Fruit fly (Drosophila melanogaster) whole organism, prepupa: ENCODE data around the gene CG9667.

ENCODE experiments used
- Blimp-1 ChIP-seq: fragments of 200-800 bp; sonication (Bioruptor generic); optimal IDR thresholded peaks from 3 replicates; lab custom pipeline; 2017; ENCODE audit warnings: missing biosample characterization, missing genetic modification characterization, mild to moderate bottlenecking, moderate library complexity, missing genetic modification reagents
- CG10669 ChIP-seq: fragments of 200-800 bp; sonication (Bioruptor generic); optimal IDR thresholded peaks from 3 replicates; lab custom pipeline; 2018; ENCODE audit warnings: missing biosample characterization, mild to moderate bottlenecking, missing genetic modification characterization, moderate library complexity
- CG11762 ChIP-seq: fragments of 200-800 bp; sonication (Bioruptor generic); optimal IDR thresholded peaks from 3 replicates; lab custom pipeline; 2016; ENCODE audit warnings: missing biosample characterization, missing genetic modification characterization; ENCODE audit not compliant: insufficient read depth
- CG11902 ChIP-seq: fragments of 200-800 bp; sonication (Bioruptor generic); optimal IDR thresholded peaks from 3 replicates; lab custom pipeline; 2016; ENCODE audit warnings: missing biosample characterization, missing genetic modification characterization
- CG15336 ChIP-seq: fragments of 200-800 bp; sonication (Bioruptor generic); IDR thresholded peaks from 2 replicates; pipeline ENCODE4 v1.3.6; 2022; ENCODE audit warnings: missing biosample characterization, missing genetic modification characterization
- CG1621 ChIP-seq: fragments of 200-800 bp; sonication (Bioruptor generic); optimal IDR thresholded peaks from 3 replicates; lab custom pipeline; 2018; ENCODE audit warnings: missing biosample characterization, mild to moderate bottlenecking, missing genetic modification characterization
- CG16779 ChIP-seq: fragments of 200-800 bp; sonication (Bioruptor generic); optimal IDR thresholded peaks from 3 replicates; lab custom pipeline; 2017; ENCODE audit warnings: missing biosample characterization, mild to moderate bottlenecking, missing genetic modification characterization
- CG31627 ChIP-seq: fragments of 200-800 bp; sonication (Bioruptor generic); optimal IDR thresholded peaks from 3 replicates; lab custom pipeline; 2016; ENCODE audit warnings: missing biosample characterization, missing genetic modification characterization
- CG32006 ChIP-seq: fragments of 200-800 bp; sonication (Bioruptor generic); optimal IDR thresholded peaks from 3 replicates; lab custom pipeline; 2017; ENCODE audit warnings: missing biosample characterization, mild to moderate bottlenecking, missing genetic modification characterization
- CG34406 ChIP-seq: fragments of 200-800 bp; sonication (Bioruptor generic); optimal IDR thresholded peaks from 3 replicates; lab custom pipeline; 2016; ENCODE audit warnings: missing biosample characterization, missing genetic modification characterization
- CG3919 ChIP-seq: fragments of 200-800 bp; sonication (Bioruptor generic); optimal IDR thresholded peaks from 3 replicates; lab custom pipeline; 2016; ENCODE audit warnings: missing biosample characterization, missing genetic modification characterization
- CG4318 ChIP-seq: fragments of 200-800 bp; sonication (Bioruptor generic); optimal IDR thresholded peaks from 3 replicates; lab custom pipeline; 2017; ENCODE audit warnings: missing biosample characterization, mild to moderate bottlenecking, missing genetic modification characterization
- CG6163 ChIP-seq: fragments of 200-800 bp; sonication (Bioruptor generic); IDR thresholded peaks from 3 replicates; pipeline ENCODE4 v1.3.6; 2022; ENCODE audit warnings: missing biosample characterization, missing genetic modification characterization
- CG6792 ChIP-seq: fragments of 200-800 bp; sonication (Bioruptor generic); optimal IDR thresholded peaks from 3 replicates; lab custom pipeline; 2016; ENCODE audit warnings: missing biosample characterization, missing genetic modification characterization
- CG6808 ChIP-seq: fragments of 200-800 bp; sonication (Bioruptor generic); optimal IDR thresholded peaks from 3 replicates; lab custom pipeline; 2017; ENCODE audit warnings: missing biosample characterization, missing genetic modification characterization, mild to moderate bottlenecking, moderate library complexity, missing genetic modification reagents
- CG6854 ChIP-seq: fragments of 200-800 bp; sonication (Bioruptor generic); optimal IDR thresholded peaks from 2 replicates; lab custom pipeline; 2017; ENCODE audit warnings: missing biosample characterization, mild to moderate bottlenecking, missing genetic modification characterization
- CG7368 ChIP-seq: fragments of 200-800 bp; sonication (Bioruptor generic); optimal IDR thresholded peaks from 3 replicates; lab custom pipeline; 2016; ENCODE audit warnings: missing biosample characterization, missing genetic modification characterization
- CG8632 ChIP-seq: fragments of 200-800 bp; sonication (Bioruptor generic); optimal IDR thresholded peaks from 3 replicates; lab custom pipeline; 2016; ENCODE audit warnings: missing biosample characterization, missing genetic modification characterization
- CG9139 ChIP-seq: fragments of 200-800 bp; sonication (Bioruptor generic); optimal IDR thresholded peaks from 3 replicates; lab custom pipeline; 2017; ENCODE audit warnings: missing biosample characterization, mild to moderate bottlenecking, missing genetic modification characterization
- Eip75B ChIP-seq: fragments of 200-800 bp; sonication (Bioruptor generic); optimal IDR thresholded peaks from 3 replicates; lab custom pipeline; 2016; ENCODE audit warnings: missing biosample characterization, missing genetic modification characterization
- Eip78C ChIP-seq: fragments of 200-800 bp; sonication (Bioruptor generic); peaks from one replicate; lab custom pipeline; 2016; ENCODE audit warnings: missing biosample characterization, missing genetic modification characterization
- Eip93F ChIP-seq: fragments of 200-800 bp; sonication (Bioruptor generic); optimal IDR thresholded peaks from 2 replicates; lab custom pipeline; 2016; ENCODE audit warnings: missing biosample characterization, mild to moderate bottlenecking, missing genetic modification characterization
- Ets96B ChIP-seq: fragments of 200-800 bp; optimal IDR thresholded peaks from 2 replicates; lab custom pipeline; 2019; ENCODE audit warnings: missing biosample characterization, mild to moderate bottlenecking, missing genetic modification characterization, moderate library complexity
- Gug ChIP-seq: fragments of 200-800 bp; sonication (Bioruptor generic); IDR thresholded peaks from 2 replicates; pipeline ENCODE4 v1.3.6; 2022; ENCODE audit warnings: missing biosample characterization, missing genetic modification characterization
- Hr38 ChIP-seq: sonication (Bioruptor generic); optimal IDR thresholded peaks from 2 replicates; lab custom pipeline; 2016; ENCODE audit warnings: missing biosample characterization, missing genetic modification characterization
- Hr39 ChIP-seq: fragments of 200-800 bp; sonication (Bioruptor generic); optimal IDR thresholded peaks from 2 replicates; lab custom pipeline; 2016; ENCODE audit warnings: missing biosample characterization, missing genetic modification characterization
- Hr4 ChIP-seq: fragments of 200-800 bp; sonication (Bioruptor generic); optimal IDR thresholded peaks from 3 replicates; lab custom pipeline; 2016; ENCODE audit warnings: missing biosample characterization, missing genetic modification characterization
- Lpt ChIP-seq: fragments of 200-800 bp; sonication (Bioruptor generic); optimal IDR thresholded peaks from 3 replicates; lab custom pipeline; 2016; ENCODE audit warnings: missing biosample characterization, missing genetic modification characterization
- OdsH ChIP-seq: fragments of 200-800 bp; sonication (Bioruptor generic); optimal IDR thresholded peaks from 3 replicates; lab custom pipeline; 2016; ENCODE audit warnings: missing biosample characterization, missing genetic modification characterization
- Smox ChIP-seq: fragments of 200-800 bp; sonication (Bioruptor generic); optimal IDR thresholded peaks from 3 replicates; lab custom pipeline; 2016; ENCODE audit warnings: missing biosample characterization, missing genetic modification characterization
- Sox102F ChIP-seq: fragments of 200-800 bp; sonication (Bioruptor generic); optimal IDR thresholded peaks from 2 replicates; lab custom pipeline; 2016; ENCODE audit warnings: missing biosample characterization, mild to moderate bottlenecking, missing genetic modification characterization
- Sox14 ChIP-seq: fragments of 200-800 bp; sonication (Bioruptor generic); optimal IDR thresholded peaks from 3 replicates; lab custom pipeline; 2016; ENCODE audit warnings: missing biosample characterization, missing genetic modification characterization
- Sox15 ChIP-seq: fragments of 200-800 bp; sonication (Bioruptor generic); optimal IDR thresholded peaks from 3 replicates; lab custom pipeline; 2016; ENCODE audit warnings: missing biosample characterization, missing genetic modification characterization
- achi ChIP-seq: fragments of 200-800 bp; sonication (Bioruptor generic); optimal IDR thresholded peaks from 3 replicates; lab custom pipeline; 2016; ENCODE audit warnings: missing biosample characterization, missing genetic modification characterization
- acj6 ChIP-seq: fragments of 200-800 bp; sonication (Bioruptor generic); optimal IDR thresholded peaks from 3 replicates; lab custom pipeline; 2016; ENCODE audit warnings: missing biosample characterization, missing genetic modification characterization
- cyc ChIP-seq: fragments of 200-800 bp; sonication (Bioruptor generic); optimal IDR thresholded peaks from 3 replicates; lab custom pipeline; 2016; ENCODE audit warnings: missing biosample characterization, missing genetic modification characterization
- dsx ChIP-seq: fragments of 200-800 bp; optimal IDR thresholded peaks from 3 replicates; lab custom pipeline; 2019; ENCODE audit warnings: missing biosample characterization, mild to moderate bottlenecking, missing genetic modification characterization, moderate library complexity; ENCODE audit not compliant: poor library complexity, severe bottlenecking
- eg ChIP-seq: fragments of 200-800 bp; sonication (Bioruptor generic); IDR thresholded peaks from 3 replicates; pipeline ENCODE4 v1.3.6; 2022; ENCODE audit warnings: missing biosample characterization, missing genetic modification characterization
- fd59A ChIP-seq: fragments of 200-800 bp; sonication (Bioruptor generic); optimal IDR thresholded peaks from 2 replicates; lab custom pipeline; 2017; ENCODE audit warnings: missing biosample characterization, mild to moderate bottlenecking, missing genetic modification characterization, missing genetic modification reagents
- fkh ChIP-seq: fragments of 200-800 bp; sonication (Bioruptor generic); optimal IDR thresholded peaks from 3 replicates; lab custom pipeline; 2017; ENCODE audit warnings: missing biosample characterization, mild to moderate bottlenecking, missing genetic modification characterization, moderate library complexity
- lz ChIP-seq: fragments of 200-800 bp; sonication (Bioruptor generic); optimal IDR thresholded peaks from 3 replicates; lab custom pipeline; 2016; ENCODE audit warnings: missing biosample characterization, missing genetic modification characterization
- net ChIP-seq: fragments of 200-800 bp; sonication (Bioruptor generic); optimal IDR thresholded peaks from 3 replicates; lab custom pipeline; 2016; ENCODE audit warnings: missing biosample characterization, missing genetic modification characterization
- pdm3 ChIP-seq: fragments of 200-800 bp; sonication (Bioruptor generic); optimal IDR thresholded peaks from 3 replicates; lab custom pipeline; 2016; ENCODE audit warnings: missing biosample characterization, missing genetic modification characterization
- spab ChIP-seq: fragments of 200-800 bp; sonication (Bioruptor generic); optimal IDR thresholded peaks from 2 replicates; lab custom pipeline; 2017; ENCODE audit warnings: missing biosample characterization, mild to moderate bottlenecking, missing genetic modification characterization, missing genetic modification reagents
- ss ChIP-seq, 2 experiments: fragments of 200-800 bp; sonication (Bioruptor generic); optimal IDR thresholded peaks; 2 replicates in 1 of 2; 3 replicates in 1 of 2; lab custom pipeline; 2017 to 2018; ENCODE audit warnings: mild to moderate bottlenecking in 2 of 2, missing biosample characterization in 2 of 2, missing genetic modification characterization in 2 of 2, moderate library complexity in 1 of 2
- vri ChIP-seq: fragments of 200-800 bp; sonication (Bioruptor generic); optimal IDR thresholded peaks from 3 replicates; lab custom pipeline; 2016; ENCODE audit warnings: missing biosample characterization, mild to moderate bottlenecking, missing genetic modification characterization

Gene CG9667

dm6 chr3R:8120338-8120662 is 5.9 kb downstream of the CG9667 start (continued):
- TF ChIP-seq Gug (GFP tag; lab: Robert Waterston, UW): no peak
- no peak for TF ChIP-seq lz (GFP tag; lab: Kevin White, UChicago)
- TF ChIP-seq ss (GFP tag; optimal IDR thresholded peaks at IDR 0.05; lab: Kevin White, UChicago): no peak
- TF ChIP-seq Lpt: no peak
- peak; percentile 34 for TF ChIP-seq CG32006 (GFP tag; lab: Kevin White, UChicago)
- peak; percentile 52 for TF ChIP-seq CG11762 (GFP tag; lab: Kevin White, UChicago)
- no peak for TF ChIP-seq Ets96B
- TF ChIP-seq fd59A (GFP tag; lab: Kevin White, UChicago): no peak
- no peak for TF ChIP-seq Smox
- TF ChIP-seq CG10669 (GFP tag; lab: Kevin White, UChicago): no peak
- peak; percentile 31 for TF ChIP-seq Hr4 (GFP tag; lab: Kevin White, UChicago)
- no peak for TF ChIP-seq dsx (GFP tag; lab: Kevin White, UChicago)
- TF ChIP-seq CG6854 (GFP tag; lab: Kevin White, UChicago): no peak
- peak; percentile 31 for TF ChIP-seq CG31627
- no peak for TF ChIP-seq CG8632
- TF ChIP-seq CG1621 (tag; lab: Kevin White, UChicago): no peak
- no peak for TF ChIP-seq achi
- no peak for TF ChIP-seq Sox102F (GFP tag; lab: Kevin White, UChicago)
- peak; percentile 22 for TF ChIP-seq cyc (GFP tag; lab: Kevin White, UChicago)
- TF ChIP-seq net (GFP tag; lab: Kevin White, UChicago): peak; percentile 7

dm6 chr3R:8119457-8120337 is 6.5 kb downstream of the CG9667 start:
- TF ChIP-seq Hr38 (GFP tag; lab: Kevin White, UChicago): no peak
- TF ChIP-seq spab (GFP tag; lab: Kevin White, UChicago): peak; percentile 54
- peak; percentile 60 for TF ChIP-seq CG7368 (GFP tag; lab: Kevin White, UChicago)
- TF ChIP-seq CG6808 (GFP tag; lab: Kevin White, UChicago): peak; percentile 60
- peak; percentile 68 for TF ChIP-seq cyc (GFP tag; lab: Kevin White, UChicago)
- TF ChIP-seq vri (GFP tag; lab: Kevin White, UChicago): peak; percentile 79
- peak; percentile 87 for TF ChIP-seq CG34406 (GFP tag; lab: Kevin White, UChicago)
- TF ChIP-seq CG32006 (GFP tag; lab: Kevin White, UChicago): peak; percentile 86
- peak; percentile 42 to 46 for TF ChIP-seq ss (GFP tag; optimal IDR thresholded peaks at IDR 0.05; lab: Kevin White, UChicago)
- peak; percentile 6 for TF ChIP-seq CG9139 (GFP tag; lab: Kevin White, UChicago)
- peak; percentile 60 for TF ChIP-seq dsx (GFP tag; lab: Kevin White, UChicago)
- TF ChIP-seq fkh (GFP tag; lab: Kevin White, UChicago): peak; percentile 95
- peak; percentile 86 for TF ChIP-seq Eip93F (GFP tag; lab: Kevin White, UChicago)
- peak; percentile 60 for TF ChIP-seq net (GFP tag; lab: Kevin White, UChicago)
- TF ChIP-seq CG31627: peak; percentile 62
- TF ChIP-seq CG1621 (tag; lab: Kevin White, UChicago): peak; percentile 34
- peak; percentile 54 for TF ChIP-seq Sox14 (GFP tag; lab: Kevin White, UChicago)
- TF ChIP-seq eg (GFP tag; lab: Robert Waterston, UW): peak; percentile 59; the same call in 2 of the 3 replicates
- no peak for TF ChIP-seq Gug (GFP tag; lab: Robert Waterston, UW)
- peak; percentile 68 for TF ChIP-seq CG11902 (GFP tag; lab: Kevin White, UChicago)
- TF ChIP-seq CG4318: peak; percentile 78
- TF ChIP-seq lz (GFP tag; lab: Kevin White, UChicago): peak; percentile 70
- TF ChIP-seq Sox102F (GFP tag; lab: Kevin White, UChicago): peak; percentile 73
- peak; percentile 80 for TF ChIP-seq acj6 (GFP tag; lab: Kevin White, UChicago)
- peak; percentile 71 for TF ChIP-seq CG15336 (GFP tag; lab: Robert Waterston, UW)
- TF ChIP-seq achi: peak; percentile 77
- peak; percentile 49 for TF ChIP-seq CG6854 (GFP tag; lab: Kevin White, UChicago)
- TF ChIP-seq pdm3 (GFP tag; lab: Kevin White, UChicago): peak; percentile 70
- peak; percentile 63 for TF ChIP-seq OdsH
- TF ChIP-seq Blimp-1 (GFP tag; lab: Kevin White, UChicago): peak; percentile 67
- TF ChIP-seq CG3919 (GFP tag; lab: Kevin White, UChicago): peak; percentile 79
- peak; percentile 75 for TF ChIP-seq Eip75B (GFP tag; lab: Kevin White, UChicago)
- peak; percentile 97 for TF ChIP-seq Eip78C (GFP tag; lab: Kevin White, UChicago)
- peak; percentile 60 for TF ChIP-seq Sox15 (GFP tag; lab: Kevin White, UChicago)
- peak; percentile 72 for TF ChIP-seq CG6792 (GFP tag; lab: Kevin White, UChicago)
- peak; percentile 19 for TF ChIP-seq CG11762 (GFP tag; lab: Kevin White, UChicago)
- TF ChIP-seq CG6163 (GFP tag; lab: Robert Waterston, UW): peak; percentile 43; the same call in 1 of the 3 replicates
- peak; percentile 54 for TF ChIP-seq Hr39 (GFP tag; lab: Kevin White, UChicago)
- peak; percentile 53 for TF ChIP-seq CG16779 (tag; lab: Kevin White, UChicago)
